Worm (Caenorhabditis elegans): ENCODE results near the gene sel-8.

ce11 chrIII:3672839-3673238 is 45.9 kb upstream of the sel-8 start:
- TF ChIP-seq atf-7 (tag; optimal IDR thresholded peaks at IDR 0.05) (no peak), snpc-4 (GFP tag; optimal IDR thresholded peaks at IDR 0.05) (no peak), snpc-4 (tag; optimal IDR thresholded peaks at IDR 0.05) (no peak), K11D2.4 (GFP tag; IDR thresholded peaks at IDR 0.05) (no peak), unc-130 (GFP tag; optimal IDR thresholded peaks at IDR 0.05) (no peak), ets-4 (GFP tag; optimal IDR thresholded peaks at IDR 0.05) (no peak), F57A8.1 (GFP tag; optimal IDR thresholded peaks at IDR 0.05) (no peak), ztf-18 (tag; optimal IDR thresholded peaks at IDR 0.05) (no peak), K12H6.12 (tag; optimal IDR thresholded peaks at IDR 0.05) (peak; percentile 22), akir-1 (GFP tag; optimal IDR thresholded peaks at IDR 0.05) (no peak)

All from whole organism, young adult.